Worm (Caenorhabditis elegans): Measurements from ENCODE around the gene flp-16.

DNA sequence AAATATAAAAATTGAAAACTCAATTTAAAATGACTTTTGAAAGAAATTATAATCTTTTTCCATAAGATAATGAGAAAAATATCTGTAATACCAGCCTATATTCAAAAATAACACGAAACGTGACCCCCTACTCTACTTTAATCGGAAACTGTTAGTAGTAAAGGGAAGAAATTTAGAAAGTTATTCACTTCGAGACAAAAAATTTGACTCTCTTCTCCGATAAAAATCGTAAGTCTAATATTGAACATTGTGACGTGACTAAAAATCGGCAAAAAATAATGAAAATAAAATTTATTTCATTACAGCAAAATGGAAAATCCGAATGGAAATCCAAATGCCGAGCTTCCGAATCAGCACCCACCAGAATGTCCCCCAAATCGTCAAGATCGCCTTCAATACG lies 13.8 kb downstream of the flp-16 start, which contains the start of gene F15D4.6:
- TF ChIP-seq hlh-4 (tag; optimal IDR thresholded peaks at IDR 0.05) = no peak
- no peak for TF ChIP-seq dpl-1 (GFP tag; optimal IDR thresholded peaks at IDR 0.05)
- TF ChIP-seq elt-3 (tag; optimal IDR thresholded peaks at IDR 0.05) = no peak
- no peak for TF ChIP-seq lin-15B (tag; optimal IDR thresholded peaks at IDR 0.05)

Data from whole organism, L1 larva.